Worm (Caenorhabditis elegans) whole organism, L1 larva: Measurements from ENCODE around the gene F58B4.3.
A peak's percentile ranks its signal among the peaks of the same experiment; 100 is the strongest.

ENCODE experiments used
- C04F5.9 ChIP-seq: sonication (generic microtip); optimal IDR thresholded peaks from 2 replicates; lab custom pipeline; 2016; ENCODE audit warnings: missing genetic modification characterization, missing compliant biosample characterization
- C16A3.4 ChIP-seq: fragments of 150-350 bp; optimal IDR thresholded peaks from 2 replicates; lab custom pipeline; 2014; ENCODE audit warnings: missing biosample characterization, missing genetic modification characterization
- C34B4.2 ChIP-seq: sonication (generic microtip); optimal IDR thresholded peaks from 2 replicates; lab custom pipeline; 2017; ENCODE audit warnings: mild to moderate bottlenecking, missing genetic modification characterization, missing compliant biosample characterization
- F16B12.6 ChIP-seq: fragments of 150-350 bp; optimal IDR thresholded peaks from 2 replicates; lab custom pipeline; 2014; ENCODE audit warnings: missing biosample characterization, missing genetic modification characterization
- Y116A8C.19 ChIP-seq: sonication (generic microtip); optimal IDR thresholded peaks from 2 replicates; lab custom pipeline; 2016; ENCODE audit warnings: missing compliant biosample characterization, missing genetic modification characterization, borderline replicate concordance
- alr-1 ChIP-seq: fragments of 200-800 bp; sonication (Bioruptor generic); optimal IDR thresholded peaks from 2 replicates; lab custom pipeline; 2018; ENCODE audit warnings: borderline replicate concordance, mild to moderate bottlenecking, missing genetic modification characterization, missing compliant biosample characterization
- aly-2 ChIP-seq: fragments of 150-350 bp; optimal IDR thresholded peaks from 2 replicates; lab custom pipeline; 2014; ENCODE audit warnings: missing biosample characterization, missing genetic modification characterization
- ama-1 ChIP-seq: fragments of 150-350 bp; optimal IDR thresholded peaks from 2 replicates; lab custom pipeline; 2014
- ceh-88 ChIP-seq: fragments of 200-800 bp; sonication (Bioruptor generic); IDR thresholded peaks from 2 replicates; pipeline ENCODE4 v1.3.6; 2022; ENCODE audit warnings: missing genetic modification characterization, missing compliant biosample characterization
- ceh-90 ChIP-seq: sonication (generic microtip); optimal IDR thresholded peaks from 2 replicates; lab custom pipeline; 2016; ENCODE audit warnings: missing genetic modification characterization, missing compliant biosample characterization
- ces-1 ChIP-seq: fragments of 150-350 bp; optimal IDR thresholded peaks from 2 replicates; lab custom pipeline; 2014; ENCODE audit warnings: missing biosample characterization, missing genetic modification reagents, missing genetic modification characterization
- dpl-1 ChIP-seq, 3 experiments: fragments of 150-350 bp in 2 of 3; sonication (generic microtip) in 1 of 3; optimal IDR thresholded peaks; 2 replicates each; lab custom pipeline; 2014 to 2017; ENCODE audit warnings: missing biosample characterization in 3 of 3, missing genetic modification characterization in 3 of 3, missing genetic modification reagents in 3 of 3
- dsc-1 ChIP-seq: sonication (generic microtip); optimal IDR thresholded peaks from 2 replicates; lab custom pipeline; 2016; ENCODE audit warnings: mild to moderate bottlenecking, missing genetic modification characterization, missing compliant biosample characterization
- egl-13 ChIP-seq: sonication (generic microtip); optimal IDR thresholded peaks from 2 replicates; lab custom pipeline; 2016; ENCODE audit warnings: missing genotype, missing genetic modification reagents, missing genetic modification characterization, missing compliant biosample characterization
- egl-27 ChIP-seq, 2 experiments: fragments of 150-350 bp in 1 of 2; sonication (generic microtip); optimal IDR thresholded peaks; 3 replicates each; lab custom pipeline; 2017 to 2018; ENCODE audit warnings: missing biosample characterization in 2 of 2, missing genetic modification characterization in 2 of 2, missing genetic modification reagents in 2 of 2
- elt-3 ChIP-seq, 6 experiments: fragments of 150-350 bp in 1 of 6; sonication (generic microtip); optimal IDR thresholded peaks; 2 replicates each; lab custom pipeline; 2017 to 2018; ENCODE audit warnings: missing biosample characterization in 6 of 6, missing genetic modification characterization in 6 of 6, inconsistent platforms in 1 of 6
- ets-5 ChIP-seq: fragments of 200-800 bp; sonication (Bioruptor generic); IDR thresholded peaks from 2 replicates; pipeline ENCODE4 v1.3.6; 2022; ENCODE audit warnings: missing genetic modification characterization, missing compliant biosample characterization
- fkh-10 ChIP-seq: sonication (generic microtip); optimal IDR thresholded peaks from 2 replicates; lab custom pipeline; 2017; ENCODE audit warnings: missing biosample characterization, missing genetic modification reagents, missing genetic modification characterization
- grh-1 ChIP-seq: fragments of 200-800 bp; sonication (Bioruptor generic); IDR thresholded peaks from 2 replicates; pipeline ENCODE4 v1.3.6; 2022; ENCODE audit warnings: missing genetic modification reagents, missing genetic modification characterization, missing compliant biosample characterization
- hlh-17 ChIP-seq: fragments of 200-800 bp; sonication (Bioruptor generic); optimal IDR thresholded peaks from 2 replicates; lab custom pipeline; 2018; ENCODE audit warnings: missing genetic modification characterization, mild to moderate bottlenecking, missing compliant biosample characterization, moderate library complexity, borderline replicate concordance
- hlh-4 ChIP-seq: sonication (generic microtip); optimal IDR thresholded peaks from 2 replicates; lab custom pipeline; 2016; ENCODE audit warnings: mild to moderate bottlenecking, missing genetic modification characterization, missing compliant biosample characterization
- hpl-2 ChIP-seq: fragments of 150-350 bp; optimal IDR thresholded peaks from 2 replicates; lab custom pipeline; 2014; ENCODE audit warnings: missing biosample characterization, missing genetic modification reagents, missing genetic modification characterization
- irx-1 ChIP-seq: sonication (generic microtip); optimal IDR thresholded peaks from 2 replicates; lab custom pipeline; 2016; ENCODE audit warnings: missing genetic modification characterization, missing compliant biosample characterization
- isw-1 ChIP-seq: fragments of 200-800 bp; sonication (Bioruptor generic); IDR thresholded peaks from 2 replicates; pipeline ENCODE4 v1.3.6; 2022; ENCODE audit warnings: missing genetic modification characterization, missing compliant biosample characterization
- jun-1 ChIP-seq: fragments of 150-350 bp; optimal IDR thresholded peaks from 2 replicates; lab custom pipeline; 2014; ENCODE audit warnings: missing biosample characterization, missing genetic modification reagents, missing genetic modification characterization
- lin-14 ChIP-seq: fragments of 200-800 bp; sonication (Bioruptor generic); optimal IDR thresholded peaks from 2 replicates; lab custom pipeline; 2018; ENCODE audit warnings: mild to moderate bottlenecking, missing genetic modification characterization, moderate library complexity, missing compliant biosample characterization
- lin-15B ChIP-seq: fragments of 150-350 bp; sonication (generic microtip); optimal IDR thresholded peaks from 3 replicates; lab custom pipeline; 2014; ENCODE audit warnings: missing biosample characterization, missing genetic modification characterization
- lin-39 ChIP-seq: fragments of 150-350 bp; optimal IDR thresholded peaks from 2 replicates; lab custom pipeline; 2014; ENCODE audit warnings: missing biosample characterization, missing genetic modification reagents, missing genetic modification characterization
- lir-3 ChIP-seq: sonication (generic microtip); optimal IDR thresholded peaks from 2 replicates; lab custom pipeline; 2016; ENCODE audit warnings: mild to moderate bottlenecking, missing genetic modification characterization, moderate library complexity, missing compliant biosample characterization; ENCODE audit not compliant: poor library complexity
- mab-9 ChIP-seq: fragments of 200-800 bp; sonication (Bioruptor generic); IDR thresholded peaks from 2 replicates; pipeline ENCODE4 v1.3.6; 2022; ENCODE audit warnings: missing genetic modification reagents, missing genetic modification characterization, missing compliant biosample characterization
- mdl-1 ChIP-seq, 2 experiments: fragments of 150-350 bp; optimal IDR thresholded peaks; 2 replicates each; lab custom pipeline; 2014 to 2017; ENCODE audit warnings: missing biosample characterization in 2 of 2, missing genetic modification characterization in 2 of 2, inconsistent platforms in 1 of 2
- mef-2 ChIP-seq: fragments of 150-350 bp; optimal IDR thresholded peaks from 2 replicates; lab custom pipeline; 2014; ENCODE audit warnings: missing biosample characterization, missing genetic modification characterization
- mep-1 ChIP-seq: fragments of 150-350 bp; optimal IDR thresholded peaks from 2 replicates; lab custom pipeline; 2014; ENCODE audit warnings: missing biosample characterization, missing genetic modification characterization
- nhr-19 ChIP-seq: fragments of 200-800 bp; sonication (Bioruptor generic); conservative IDR thresholded peaks from 2 replicates; pipeline ENCODE4 v1.3.6; 2022; ENCODE audit warnings: missing genetic modification characterization, missing compliant biosample characterization
- nhr-20 ChIP-seq: sonication (generic microtip); optimal IDR thresholded peaks from 2 replicates; lab custom pipeline; 2016; ENCODE audit warnings: mild to moderate bottlenecking, missing genetic modification characterization, missing compliant biosample characterization
- nhr-237 ChIP-seq: fragments of 150-350 bp; optimal IDR thresholded peaks from 2 replicates; lab custom pipeline; 2014; ENCODE audit warnings: missing biosample characterization, missing genetic modification characterization
- nhr-28 ChIP-seq: fragments of 150-350 bp; optimal IDR thresholded peaks from 2 replicates; lab custom pipeline; 2014; ENCODE audit warnings: missing biosample characterization, missing genetic modification characterization
- nhr-71 ChIP-seq: sonication (generic microtip); optimal IDR thresholded peaks from 2 replicates; lab custom pipeline; 2016; ENCODE audit warnings: mild to moderate bottlenecking, missing genetic modification characterization, moderate library complexity, missing compliant biosample characterization
- nhr-76 ChIP-seq: sonication (generic microtip); optimal IDR thresholded peaks from 2 replicates; lab custom pipeline; 2017; ENCODE audit warnings: missing biosample characterization, missing genetic modification characterization
- nhr-84 ChIP-seq: sonication (generic microtip); optimal IDR thresholded peaks from 2 replicates; lab custom pipeline; 2017; ENCODE audit warnings: missing biosample characterization, missing genetic modification characterization
- nhr-85 ChIP-seq: sonication (generic microtip); peaks from one replicate; lab custom pipeline; 2016; ENCODE audit warnings: missing genetic modification characterization, inconsistent platforms, missing compliant biosample characterization
- pag-3 ChIP-seq: sonication (generic microtip); optimal IDR thresholded peaks from 2 replicates; lab custom pipeline; 2017; ENCODE audit warnings: missing genetic modification characterization, mild to moderate bottlenecking, missing compliant biosample characterization, antibody characterized with exemption, borderline replicate concordance; ENCODE audit not compliant: insufficient read depth
- pax-3 ChIP-seq: fragments of 200-800 bp; sonication (Bioruptor generic); optimal IDR thresholded peaks from 2 replicates; lab custom pipeline; 2018; ENCODE audit warnings: mild to moderate bottlenecking, missing genetic modification characterization, moderate library complexity, missing compliant biosample characterization
- skn-1 ChIP-seq: fragments of 150-350 bp; optimal IDR thresholded peaks from 2 replicates; lab custom pipeline; 2014; ENCODE audit warnings: missing biosample characterization, missing genetic modification characterization
- snpc-4 ChIP-seq: fragments of 150-350 bp; optimal IDR thresholded peaks from 2 replicates; lab custom pipeline; 2014; ENCODE audit warnings: missing biosample characterization, missing genetic modification characterization
- sup-37 ChIP-seq: fragments of 200-800 bp; sonication (Bioruptor generic); optimal IDR thresholded peaks from 2 replicates; lab custom pipeline; 2018; ENCODE audit warnings: mild to moderate bottlenecking, missing genetic modification characterization, missing compliant biosample characterization
- swsn-7 ChIP-seq: sonication (generic microtip); optimal IDR thresholded peaks from 2 replicates; lab custom pipeline; 2016; ENCODE audit warnings: missing genetic modification characterization, missing compliant biosample characterization
- unc-30 ChIP-seq: sonication (generic microtip); optimal IDR thresholded peaks from 2 replicates; lab custom pipeline; 2017; ENCODE audit warnings: missing biosample characterization, missing genetic modification characterization
- unc-62 ChIP-seq: fragments of 150-350 bp; optimal IDR thresholded peaks from 2 replicates; lab custom pipeline; 2014; ENCODE audit warnings: missing biosample characterization, missing genetic modification reagents, missing genetic modification characterization
- unc-98 ChIP-seq: fragments of 200-800 bp; sonication (Bioruptor generic); IDR thresholded peaks from 2 replicates; pipeline ENCODE4 v1.3.6; 2022; ENCODE audit warnings: missing genetic modification characterization, missing compliant biosample characterization
- xbp-1 ChIP-seq: sonication (generic microtip); optimal IDR thresholded peaks from 2 replicates; lab custom pipeline; 2016; ENCODE audit warnings: missing genetic modification characterization, missing compliant biosample characterization
- zag-1 ChIP-seq: fragments of 150-350 bp; optimal IDR thresholded peaks from 2 replicates; lab custom pipeline; 2014; ENCODE audit warnings: missing biosample characterization, missing genetic modification characterization
- ztf-11 ChIP-seq, 2 experiments: sonication (generic microtip); optimal IDR thresholded peaks; 2 replicates each; lab custom pipeline; 2016 to 2017; ENCODE audit warnings: missing genetic modification characterization in 2 of 2, missing biosample characterization in 1 of 2, missing compliant biosample characterization in 1 of 2

The F58B4.3 gene

ce11 chrV:10894601-10895000 is 35.0 kb upstream of the F58B4.3 start, which contains the start of the genes F32D8.14 and F32D8.5 (continued):
- no peak for TF ChIP-seq unc-62
- TF ChIP-seq lir-3 (tag; lab: Kevin White, UChicago) = peak; percentile 96
- no peak for TF ChIP-seq nhr-76 (tag; lab: Kevin White, UChicago)
- no peak for TF ChIP-seq fkh-10 (GFP tag; lab: Kevin White, UChicago)
- no peak for TF ChIP-seq nhr-28 (tag; lab: Kevin White, UChicago)
- TF ChIP-seq C16A3.4 = peak; percentile 88
- TF ChIP-seq ces-1 (GFP tag; lab: Kevin White, UChicago) = no peak
- TF ChIP-seq alr-1 (tag; lab: Kevin White, UChicago) = no peak
- peak; percentile 88 for TF ChIP-seq ceh-90 (tag; lab: Kevin White, UChicago)
- TF ChIP-seq ama-1 = no peak
- peak; percentile 84 for TF ChIP-seq lin-15B (tag; lab: Kevin White, UChicago)
- TF ChIP-seq nhr-237 (tag; lab: Kevin White, UChicago) = peak; percentile 27
- peak; percentile 79 for TF ChIP-seq pax-3 (tag; lab: Kevin White, UChicago)
- peak; percentile 79 for TF ChIP-seq skn-1 (tag; lab: Kevin White, UChicago)
- no peak for TF ChIP-seq hpl-2 (GFP tag; lab: Kevin White, UChicago)
- TF ChIP-seq irx-1 = peak; percentile 90
- TF ChIP-seq ceh-88 (GFP tag; lab: Robert Waterston, UW) = no peak; the same call in 1 of the 2 replicates
- peak; percentile 85 for TF ChIP-seq egl-13 (tag; lab: Kevin White, UChicago)
- TF ChIP-seq sup-37 (GFP tag; lab: Kevin White, UChicago) = peak; percentile 16
- peak; percentile 91 for TF ChIP-seq nhr-20 (tag; lab: Kevin White, UChicago)
- no peak for TF ChIP-seq lin-39 (tag; lab: Kevin White, UChicago)
- TF ChIP-seq pag-3 (tag; lab: Kevin White, UChicago) = no peak
- peak; percentile 94 for TF ChIP-seq nhr-71 (tag; lab: Kevin White, UChicago)
- peak; percentile 88 for TF ChIP-seq xbp-1 (tag; lab: Kevin White, UChicago)
- TF ChIP-seq C34B4.2 (tag; lab: Kevin White, UChicago) = no peak
- peak; percentile 93 for TF ChIP-seq nhr-85
- peak; percentile 91 for TF ChIP-seq swsn-7 (tag; lab: Kevin White, UChicago)
- peak; percentile 16; the same call in 1 of the 2 replicates for TF ChIP-seq grh-1 (GFP tag; lab: Robert Waterston, UW)
- peak; percentile 60 for TF ChIP-seq Y116A8C.19 (tag; lab: Kevin White, UChicago)
- TF ChIP-seq hlh-17 (GFP tag; lab: Kevin White, UChicago) = no peak
- peak; percentile 4 for TF ChIP-seq aly-2
- no peak for TF ChIP-seq nhr-84 (tag; lab: Kevin White, UChicago)
- TF ChIP-seq F16B12.6 (tag; lab: Kevin White, UChicago) = no peak
- TF ChIP-seq ztf-11 (tag; optimal IDR thresholded peaks at IDR 0.05; lab: Kevin White, UChicago) = peak in 1 of 2 experiments; percentile 86
- peak in 1 of 2 experiments; percentile 72 for TF ChIP-seq mdl-1 (tag; optimal IDR thresholded peaks at IDR 0.05; lab: Kevin White, UChicago)
- no peak for TF ChIP-seq mef-2 (tag; lab: Kevin White, UChicago)
- peak; percentile 65 for TF ChIP-seq C04F5.9 (tag; lab: Kevin White, UChicago)
- no peak for TF ChIP-seq egl-27 (tag; optimal IDR thresholded peaks at IDR 0.05; lab: Kevin White, UChicago)
- peak; percentile 9 for TF ChIP-seq hlh-4 (tag; lab: Kevin White, UChicago)
- TF ChIP-seq jun-1 = peak; percentile 56
- peak; percentile 51 for TF ChIP-seq snpc-4 (tag; lab: Kevin White, UChicago)
- peak; percentile 61 for TF ChIP-seq isw-1 (GFP tag; lab: Robert Waterston, UW)
- no peak for TF ChIP-seq ets-5
- peak; percentile 46; the same call in 1 of the 2 replicates for TF ChIP-seq mab-9 (GFP tag; lab: Robert Waterston, UW)
- TF ChIP-seq dpl-1 (GFP tag; optimal IDR thresholded peaks at IDR 0.05; lab: Kevin White, UChicago) = peak; percentile 64 to 83 (median 77)
- TF ChIP-seq dsc-1 = peak; percentile 90
- TF ChIP-seq unc-30 (tag; lab: Kevin White, UChicago) = no peak
- peak; percentile 89 for TF ChIP-seq mep-1 (tag; lab: Kevin White, UChicago)
- no peak for TF ChIP-seq zag-1 (tag; lab: Kevin White, UChicago)
- TF ChIP-seq lin-14 (GFP tag; lab: Kevin White, UChicago) = peak; percentile 93
- peak in 1 of 6 experiments; percentile 77 for TF ChIP-seq elt-3 (tag; optimal IDR thresholded peaks at IDR 0.05; lab: Kevin White, UChicago)
- peak; percentile 33; the same call in 1 of the 2 replicates for TF ChIP-seq unc-98 (GFP tag; lab: Robert Waterston, UW)
- TF ChIP-seq nhr-19 (GFP tag; lab: Robert Waterston, UW) = peak; percentile 86
